Worm (Caenorhabditis elegans) whole organism, L3 larva: Measurements from ENCODE around the gene W06F12.2.
A peak's percentile ranks its signal among the peaks of the same experiment; 100 is the strongest.

Experiments
- R02D3.7 ChIP-seq: fragments of 150-350 bp; optimal IDR thresholded peaks from 2 replicates; lab custom pipeline; 2014; ENCODE audit warnings: missing biosample characterization, missing genetic modification characterization
- ZK546.5 ChIP-seq: sonication (generic microtip); optimal IDR thresholded peaks from 2 replicates; lab custom pipeline; 2017; ENCODE audit warnings: missing biosample characterization, missing genetic modification characterization
- aly-2 ChIP-seq: fragments of 150-350 bp; optimal IDR thresholded peaks from 2 replicates; lab custom pipeline; 2014; ENCODE audit warnings: missing biosample characterization, missing genetic modification characterization
- ama-1 ChIP-seq: fragments of 150-350 bp; optimal IDR thresholded peaks from 2 replicates; lab custom pipeline; 2018
- ceh-16 ChIP-seq: sonication (generic microtip); optimal IDR thresholded peaks from 2 replicates; lab custom pipeline; 2017; ENCODE audit warnings: missing biosample characterization, missing genetic modification characterization
- ceh-28 ChIP-seq: fragments of 150-350 bp; optimal IDR thresholded peaks from 2 replicates; lab custom pipeline; 2014; ENCODE audit warnings: missing biosample characterization, missing genetic modification reagents, missing genetic modification characterization
- ceh-82 ChIP-seq: fragments of 150-350 bp; optimal IDR thresholded peaks from 2 replicates; lab custom pipeline; 2014; ENCODE audit warnings: missing biosample characterization, missing genetic modification characterization
- ceh-9 ChIP-seq: sonication (generic microtip); optimal IDR thresholded peaks from 2 replicates; lab custom pipeline; 2018; ENCODE audit warnings: missing biosample characterization, missing genetic modification characterization
- daf-12 ChIP-seq: fragments of 150-350 bp; optimal IDR thresholded peaks from 2 replicates; lab custom pipeline; 2014; ENCODE audit warnings: missing biosample characterization, missing genetic modification reagents, missing genetic modification characterization
- egl-27 ChIP-seq: sonication (generic microtip); optimal IDR thresholded peaks from 4 replicates; lab custom pipeline; 2017; ENCODE audit warnings: missing biosample characterization, missing genetic modification reagents, missing genetic modification characterization
- egl-5 ChIP-seq: fragments of 150-350 bp; optimal IDR thresholded peaks from 2 replicates; lab custom pipeline; 2017; ENCODE audit warnings: missing biosample characterization, missing genetic modification reagents, missing genetic modification characterization, inconsistent platforms
- elt-1 ChIP-seq: fragments of 150-350 bp; optimal IDR thresholded peaks from 2 replicates; lab custom pipeline; 2014; ENCODE audit warnings: missing biosample characterization, missing genetic modification characterization
- elt-2 ChIP-seq: sonication (generic microtip); optimal IDR thresholded peaks from 2 replicates; lab custom pipeline; 2016; ENCODE audit warnings: missing genetic modification reagents, mild to moderate bottlenecking, missing genetic modification characterization, missing compliant biosample characterization
- elt-3 ChIP-seq, 3 experiments: fragments of 150-350 bp in 1 of 3; sonication (generic microtip) in 2 of 3; optimal IDR thresholded peaks; 2 replicates in 2 of 3; 4 replicates in 1 of 3; lab custom pipeline; 2014 to 2017; ENCODE audit warnings: missing biosample characterization in 3 of 3, missing genetic modification characterization in 3 of 3
- eor-1 ChIP-seq, 2 experiments: fragments of 150-350 bp; optimal IDR thresholded peaks; 2 replicates each; lab custom pipeline; 2014 to 2018; ENCODE audit warnings: missing biosample characterization in 2 of 2, missing genetic modification characterization in 2 of 2
- fkh-10 ChIP-seq: sonication (generic microtip); optimal IDR thresholded peaks from 2 replicates; lab custom pipeline; 2017; ENCODE audit warnings: missing biosample characterization, missing genetic modification reagents, missing genetic modification characterization
- fkh-2 ChIP-seq: fragments of 150-350 bp; optimal IDR thresholded peaks from 2 replicates; lab custom pipeline; 2014; ENCODE audit warnings: missing biosample characterization, missing genetic modification reagents, missing genetic modification characterization
- fos-1 ChIP-seq: fragments of 150-350 bp; optimal IDR thresholded peaks from 2 replicates; lab custom pipeline; 2014; ENCODE audit warnings: missing biosample characterization, missing genetic modification characterization
- hmg-11 ChIP-seq: sonication (generic microtip); optimal IDR thresholded peaks from 2 replicates; lab custom pipeline; 2016; ENCODE audit warnings: missing genetic modification characterization, missing compliant biosample characterization
- jun-1 ChIP-seq: fragments of 150-350 bp; optimal IDR thresholded peaks from 2 replicates; lab custom pipeline; 2014; ENCODE audit warnings: missing biosample characterization, missing genetic modification reagents, missing genetic modification characterization
- lin-15B ChIP-seq: fragments of 150-350 bp; optimal IDR thresholded peaks from 2 replicates; lab custom pipeline; 2014; ENCODE audit warnings: missing biosample characterization, missing genetic modification characterization
- lin-39 ChIP-seq: fragments of 150-350 bp; optimal IDR thresholded peaks from 2 replicates; lab custom pipeline; 2018; ENCODE audit warnings: missing biosample characterization, missing genetic modification reagents, missing genetic modification characterization
- lsy-12 ChIP-seq: sonication (generic microtip); optimal IDR thresholded peaks from 2 replicates; lab custom pipeline; 2016; ENCODE audit warnings: mild to moderate bottlenecking, missing genetic modification characterization, missing compliant biosample characterization
- mdl-1 ChIP-seq: fragments of 150-350 bp; optimal IDR thresholded peaks from 2 replicates; lab custom pipeline; 2014; ENCODE audit warnings: missing biosample characterization, missing genetic modification characterization
- mml-1 ChIP-seq: fragments of 150-350 bp; sonication (generic microtip); optimal IDR thresholded peaks from 3 replicates; lab custom pipeline; 2014; ENCODE audit warnings: missing biosample characterization, missing genetic modification characterization
- nfya-1 ChIP-seq: sonication (generic microtip); optimal IDR thresholded peaks from 2 replicates; lab custom pipeline; 2017; ENCODE audit warnings: missing genetic modification characterization, mild to moderate bottlenecking, missing compliant biosample characterization, antibody characterized with exemption, moderate library complexity; ENCODE audit not compliant: insufficient read depth
- nhr-11 ChIP-seq: fragments of 150-350 bp; optimal IDR thresholded peaks from 2 replicates; lab custom pipeline; 2014; ENCODE audit warnings: missing biosample characterization, missing genetic modification characterization
- nhr-12 ChIP-seq: fragments of 150-350 bp; optimal IDR thresholded peaks from 2 replicates; lab custom pipeline; 2014; ENCODE audit warnings: missing biosample characterization, missing genetic modification characterization
- nhr-23 ChIP-seq: fragments of 150-350 bp; optimal IDR thresholded peaks from 2 replicates; lab custom pipeline; 2014; ENCODE audit warnings: missing biosample characterization, missing genetic modification reagents, missing genetic modification characterization
- nhr-237 ChIP-seq: fragments of 150-350 bp; optimal IDR thresholded peaks from 2 replicates; lab custom pipeline; 2014; ENCODE audit warnings: missing biosample characterization, missing genetic modification characterization
- nhr-25 ChIP-seq: sonication (generic microtip); optimal IDR thresholded peaks from 2 replicates; lab custom pipeline; 2017; ENCODE audit warnings: missing biosample characterization, missing genetic modification characterization
- nhr-28 ChIP-seq: fragments of 150-350 bp; optimal IDR thresholded peaks from 2 replicates; lab custom pipeline; 2014; ENCODE audit warnings: missing biosample characterization, missing genetic modification characterization
- nhr-43 ChIP-seq: sonication (generic microtip); optimal IDR thresholded peaks from 2 replicates; lab custom pipeline; 2016; ENCODE audit warnings: mild to moderate bottlenecking, missing genetic modification characterization, missing compliant biosample characterization; ENCODE audit not compliant: poor library complexity, severe bottlenecking
- nhr-67 ChIP-seq: fragments of 150-350 bp; optimal IDR thresholded peaks from 2 replicates; lab custom pipeline; 2014; ENCODE audit warnings: missing biosample characterization, missing genetic modification characterization
- nhr-76 ChIP-seq: fragments of 150-350 bp; sonication (generic microtip); optimal IDR thresholded peaks from 5 replicates; lab custom pipeline; 2014; ENCODE audit warnings: missing biosample characterization, missing genetic modification characterization
- nhr-77 ChIP-seq: fragments of 150-350 bp; optimal IDR thresholded peaks from 2 replicates; lab custom pipeline; 2014; ENCODE audit warnings: missing biosample characterization, missing genetic modification characterization
- pha-4 ChIP-seq: fragments of 150-350 bp; optimal IDR thresholded peaks from 2 replicates; lab custom pipeline; 2014; ENCODE audit warnings: missing biosample characterization, missing genetic modification reagents, missing genetic modification characterization
- pqm-1 ChIP-seq: fragments of 150-350 bp; optimal IDR thresholded peaks from 2 replicates; lab custom pipeline; 2017; ENCODE audit warnings: missing biosample characterization, missing genetic modification characterization, inconsistent platforms
- sea-2 ChIP-seq: fragments of 150-350 bp; sonication (generic microtip); optimal IDR thresholded peaks from 4 replicates; lab custom pipeline; 2014; ENCODE audit warnings: missing biosample characterization, missing genetic modification reagents, missing genetic modification characterization
- skn-1 ChIP-seq: fragments of 150-350 bp; optimal IDR thresholded peaks from 2 replicates; lab custom pipeline; 2014; ENCODE audit warnings: missing biosample characterization, missing genetic modification characterization
- snpc-4 ChIP-seq: fragments of 150-350 bp; optimal IDR thresholded peaks from 2 replicates; lab custom pipeline; 2014; ENCODE audit warnings: missing biosample characterization, missing genetic modification characterization
- tbx-2 ChIP-seq: sonication (generic microtip); optimal IDR thresholded peaks from 2 replicates; lab custom pipeline; 2016; ENCODE audit warnings: mild to moderate bottlenecking, missing genetic modification characterization, missing compliant biosample characterization
- unc-39 ChIP-seq: sonication (generic microtip); optimal IDR thresholded peaks from 4 replicates; lab custom pipeline; 2017; ENCODE audit warnings: missing biosample characterization, missing genetic modification characterization
- unc-62 ChIP-seq: fragments of 150-350 bp; sonication (generic microtip); optimal IDR thresholded peaks from 4 replicates; lab custom pipeline; 2014; ENCODE audit warnings: missing biosample characterization, missing genetic modification reagents, missing genetic modification characterization
- zag-1 ChIP-seq: fragments of 150-350 bp; optimal IDR thresholded peaks from 2 replicates; lab custom pipeline; 2014; ENCODE audit warnings: missing biosample characterization, missing genetic modification characterization
- ztf-11 ChIP-seq: fragments of 150-350 bp; optimal IDR thresholded peaks from 2 replicates; lab custom pipeline; 2014; ENCODE audit warnings: missing biosample characterization, missing genetic modification characterization
- ztf-4 ChIP-seq: fragments of 150-350 bp; optimal IDR thresholded peaks from 2 replicates; lab custom pipeline; 2014; ENCODE audit warnings: missing biosample characterization, missing genetic modification characterization

W06F12.2 gene

ce11 chrIII:13694048-13694447 is 37.4 kb downstream of the W06F12.2 start:
- no peak for TF ChIP-seq sea-2 (GFP tag; lab: Kevin White, UChicago)
- no peak for TF ChIP-seq ZK546.5 (tag; lab: Kevin White, UChicago)
- no peak for TF ChIP-seq unc-62 (GFP tag; lab: Kevin White, UChicago)
- no peak for TF ChIP-seq zag-1 (tag; lab: Kevin White, UChicago)
- TF ChIP-seq ztf-11 (tag; lab: Kevin White, UChicago): no peak
- no peak for TF ChIP-seq nhr-237 (tag; lab: Kevin White, UChicago)
- TF ChIP-seq unc-39 (tag; lab: Kevin White, UChicago): no peak
- TF ChIP-seq tbx-2 (tag; lab: Kevin White, UChicago): no peak
- no peak for TF ChIP-seq ceh-16 (tag; lab: Kevin White, UChicago)
- peak; percentile 74 for TF ChIP-seq elt-2 (tag; lab: Kevin White, UChicago)
- TF ChIP-seq snpc-4: no peak
- TF ChIP-seq fos-1: no peak
- no peak for TF ChIP-seq mml-1 (tag; lab: Kevin White, UChicago)
- peak; percentile 61 for TF ChIP-seq pqm-1
- TF ChIP-seq nhr-77 (tag; lab: Kevin White, UChicago): no peak
- TF ChIP-seq elt-1 (tag; lab: Kevin White, UChicago): no peak
- TF ChIP-seq ceh-82: no peak
- no peak for TF ChIP-seq nhr-28
- no peak for TF ChIP-seq hmg-11 (tag; lab: Kevin White, UChicago)
- no peak for TF ChIP-seq nhr-76 (tag; lab: Kevin White, UChicago)
- TF ChIP-seq nhr-11: no peak
- TF ChIP-seq eor-1 (tag; optimal IDR thresholded peaks at IDR 0.05; lab: Kevin White, UChicago): no peak
- TF ChIP-seq nfya-1 (tag; lab: Kevin White, UChicago): peak; percentile 52
- no peak for TF ChIP-seq lin-15B
- peak; percentile 9 for TF ChIP-seq nhr-43
- TF ChIP-seq ceh-9 (tag; lab: Kevin White, UChicago): no peak
- no peak for TF ChIP-seq daf-12 (tag; lab: Kevin White, UChicago)
- peak; percentile 96 for TF ChIP-seq pha-4
- no peak for TF ChIP-seq nhr-25 (tag; lab: Kevin White, UChicago)
- TF ChIP-seq lin-39: no peak
- no peak for TF ChIP-seq nhr-12 (tag; lab: Kevin White, UChicago)
- peak; percentile 10 for TF ChIP-seq jun-1 (tag; lab: Kevin White, UChicago)
- TF ChIP-seq ceh-28 (tag; lab: Kevin White, UChicago): peak; percentile 51
- TF ChIP-seq egl-5: no peak
- TF ChIP-seq elt-3 (tag; optimal IDR thresholded peaks at IDR 0.05; lab: Kevin White, UChicago): no peak
- no peak for TF ChIP-seq aly-2 (tag; lab: Kevin White, UChicago)
- TF ChIP-seq lsy-12 (tag; lab: Kevin White, UChicago): peak; percentile 9
- TF ChIP-seq nhr-23 (tag; lab: Kevin White, UChicago): no peak
- no peak for TF ChIP-seq ztf-4 (tag; lab: Kevin White, UChicago)
- TF ChIP-seq fkh-10 (GFP tag; lab: Kevin White, UChicago): no peak
- TF ChIP-seq fkh-2: no peak
- TF ChIP-seq skn-1 (tag; lab: Kevin White, UChicago): peak; percentile 72
- no peak for TF ChIP-seq nhr-67 (tag; lab: Kevin White, UChicago)
- no peak for TF ChIP-seq R02D3.7 (tag; lab: Kevin White, UChicago)
- no peak for TF ChIP-seq mdl-1 (tag; lab: Kevin White, UChicago)
- TF ChIP-seq ama-1 (lab: Kevin White, UChicago): no peak
- peak; percentile 52 for TF ChIP-seq egl-27 (tag; lab: Kevin White, UChicago)

- TF ChIP-seq ceh-28 (tag; lab: Kevin White, UChicago): peak; percentile 57
- TF ChIP-seq pqm-1: no peak
These were observed 38.3 kb downstream of the W06F12.2 start for ce11 chrIII:13693187-13693586.
